Worm (Caenorhabditis elegans) whole organism, mixed stage, embryonic: Measurements from ENCODE around the gene slc-25A18.1.

Experiments used
- M03D4.4 ChIP-seq: sonication (generic microtip); optimal IDR thresholded peaks from 2 replicates; lab custom pipeline; 2017; ENCODE audit warnings: mild to moderate bottlenecking, missing genetic modification characterization, missing compliant biosample characterization
- bed-3 ChIP-seq: fragments of 200-800 bp; sonication (Bioruptor generic); optimal IDR thresholded peaks from 3 replicates; lab custom pipeline; 2018; ENCODE audit warnings: mild to moderate bottlenecking, missing genetic modification characterization, moderate library complexity, missing compliant biosample characterization
- blmp-1 ChIP-seq: fragments of 150-350 bp; optimal IDR thresholded peaks from 2 replicates; lab custom pipeline; 2014; ENCODE audit warnings: missing biosample characterization, missing genetic modification characterization
- ceh-39 ChIP-seq: fragments of 150-350 bp; optimal IDR thresholded peaks from 2 replicates; lab custom pipeline; 2014; ENCODE audit warnings: missing biosample characterization, missing genetic modification characterization
- ceh-43 ChIP-seq: fragments of 200-800 bp; sonication (Bioruptor generic); optimal IDR thresholded peaks from 2 replicates; lab custom pipeline; 2018; ENCODE audit warnings: mild to moderate bottlenecking, missing genetic modification characterization, moderate library complexity, missing compliant biosample characterization
- ceh-83 ChIP-seq: fragments of 200-800 bp; sonication (Bioruptor generic); optimal IDR thresholded peaks from 2 replicates; lab custom pipeline; 2018; ENCODE audit warnings: mild to moderate bottlenecking, missing genetic modification characterization, missing compliant biosample characterization
- ces-1 ChIP-seq: fragments of 150-350 bp; optimal IDR thresholded peaks from 2 replicates; lab custom pipeline; 2014; ENCODE audit warnings: missing biosample characterization, missing genetic modification reagents, missing genetic modification characterization
- cnd-1 ChIP-seq: fragments of 200-800 bp; sonication (Bioruptor generic); optimal IDR thresholded peaks from 2 replicates; lab custom pipeline; 2018; ENCODE audit warnings: mild to moderate bottlenecking, missing genetic modification characterization, missing compliant biosample characterization
- drap-1 ChIP-seq: fragments of 200-800 bp; sonication (Bioruptor generic); optimal IDR thresholded peaks from 3 replicates; lab custom pipeline; 2018; ENCODE audit warnings: mild to moderate bottlenecking, missing genetic modification characterization, missing compliant biosample characterization
- elt-1 ChIP-seq: sonication (generic microtip); optimal IDR thresholded peaks from 2 replicates; lab custom pipeline; 2017; ENCODE audit warnings: missing genetic modification characterization, mild to moderate bottlenecking, missing compliant biosample characterization, antibody characterized with exemption, moderate library complexity, borderline replicate concordance; ENCODE audit not compliant: insufficient read depth
- elt-3 ChIP-seq: fragments of 150-350 bp; optimal IDR thresholded peaks from 2 replicates; lab custom pipeline; 2014; ENCODE audit warnings: missing biosample characterization, missing genetic modification characterization
- ham-2 ChIP-seq: fragments of 200-800 bp; sonication (Bioruptor generic); optimal IDR thresholded peaks from 2 replicates; lab custom pipeline; 2018; ENCODE audit warnings: mild to moderate bottlenecking, missing genetic modification characterization, missing compliant biosample characterization
- hlh-1 ChIP-seq: fragments of 150-350 bp; optimal IDR thresholded peaks from 2 replicates; lab custom pipeline; 2014; ENCODE audit warnings: missing biosample characterization, missing genetic modification reagents, missing genetic modification characterization
- lin-13 ChIP-seq: fragments of 150-350 bp; optimal IDR thresholded peaks from 2 replicates; lab custom pipeline; 2014; ENCODE audit warnings: missing biosample characterization, missing genetic modification characterization
- lin-32 ChIP-seq: fragments of 200-800 bp; sonication (Bioruptor generic); optimal IDR thresholded peaks from 2 replicates; lab custom pipeline; 2018; ENCODE audit warnings: mild to moderate bottlenecking, missing genetic modification characterization, missing compliant biosample characterization
- lsy-2 ChIP-seq: fragments of 150-350 bp; optimal IDR thresholded peaks from 2 replicates; lab custom pipeline; 2014; ENCODE audit warnings: missing biosample characterization, missing genetic modification characterization
- mab-5 ChIP-seq: fragments of 150-350 bp; optimal IDR thresholded peaks from 2 replicates; lab custom pipeline; 2014; ENCODE audit warnings: missing biosample characterization, missing genetic modification characterization
- mls-2 ChIP-seq: sonication (generic microtip); optimal IDR thresholded peaks from 2 replicates; lab custom pipeline; 2016; ENCODE audit warnings: mild to moderate bottlenecking, missing genetic modification characterization, moderate library complexity, missing compliant biosample characterization
- nhr-12 ChIP-seq: fragments of 150-350 bp; optimal IDR thresholded peaks from 2 replicates; lab custom pipeline; 2014; ENCODE audit warnings: missing biosample characterization, missing genetic modification characterization
- nhr-2 ChIP-seq: fragments of 150-350 bp; optimal IDR thresholded peaks from 2 replicates; lab custom pipeline; 2014; ENCODE audit warnings: missing biosample characterization, missing genetic modification characterization
- nhr-237 ChIP-seq: fragments of 150-350 bp; optimal IDR thresholded peaks from 2 replicates; lab custom pipeline; 2014; ENCODE audit warnings: missing biosample characterization, missing genetic modification characterization
- nhr-28 ChIP-seq: fragments of 150-350 bp; optimal IDR thresholded peaks from 2 replicates; lab custom pipeline; 2014; ENCODE audit warnings: missing biosample characterization, missing genetic modification characterization
- nhr-76 ChIP-seq: sonication (generic microtip); optimal IDR thresholded peaks from 2 replicates; lab custom pipeline; 2017; ENCODE audit warnings: missing biosample characterization, missing genetic modification characterization
- pha-4 ChIP-seq: fragments of 150-350 bp; optimal IDR thresholded peaks from 2 replicates; lab custom pipeline; 2018; ENCODE audit warnings: missing biosample characterization, missing genetic modification reagents, missing genetic modification characterization
- sem-2 ChIP-seq: fragments of 200-800 bp; sonication (Bioruptor generic); optimal IDR thresholded peaks from 2 replicates; lab custom pipeline; 2018; ENCODE audit warnings: mild to moderate bottlenecking, missing genetic modification characterization, missing compliant biosample characterization
- snpc-4 ChIP-seq: fragments of 150-350 bp; optimal IDR thresholded peaks from 2 replicates; lab custom pipeline; 2014; ENCODE audit warnings: missing biosample characterization, missing genetic modification characterization
- sptf-1 ChIP-seq: sonication (generic microtip); optimal IDR thresholded peaks from 2 replicates; lab custom pipeline; 2017; ENCODE audit warnings: mild to moderate bottlenecking, missing genetic modification characterization, moderate library complexity, missing compliant biosample characterization
- tbx-8 ChIP-seq: fragments of 200-800 bp; sonication (Bioruptor generic); optimal IDR thresholded peaks from 2 replicates; lab custom pipeline; 2018; ENCODE audit warnings: mild to moderate bottlenecking, missing genetic modification characterization, moderate library complexity, missing compliant biosample characterization
- unc-120 ChIP-seq: sonication (generic microtip); optimal IDR thresholded peaks from 2 replicates; lab custom pipeline; 2017; ENCODE audit warnings: missing genetic modification characterization, missing compliant biosample characterization; ENCODE audit not compliant: poor library complexity, severe bottlenecking
- unc-39 ChIP-seq: fragments of 150-350 bp; optimal IDR thresholded peaks from 2 replicates; lab custom pipeline; 2014; ENCODE audit warnings: missing biosample characterization, missing genetic modification characterization
- unc-62 ChIP-seq: fragments of 150-350 bp; optimal IDR thresholded peaks from 2 replicates; lab custom pipeline; 2014; ENCODE audit warnings: missing biosample characterization, missing genetic modification reagents, missing genetic modification characterization
- zip-8 ChIP-seq: fragments of 150-350 bp; optimal IDR thresholded peaks from 2 replicates; lab custom pipeline; 2014; ENCODE audit warnings: missing biosample characterization, missing genetic modification characterization
- ztf-11 ChIP-seq: fragments of 150-350 bp; optimal IDR thresholded peaks from 2 replicates; lab custom pipeline; 2014; ENCODE audit warnings: missing biosample characterization, missing genetic modification characterization

The slc-25A18.1 gene

DNA sequence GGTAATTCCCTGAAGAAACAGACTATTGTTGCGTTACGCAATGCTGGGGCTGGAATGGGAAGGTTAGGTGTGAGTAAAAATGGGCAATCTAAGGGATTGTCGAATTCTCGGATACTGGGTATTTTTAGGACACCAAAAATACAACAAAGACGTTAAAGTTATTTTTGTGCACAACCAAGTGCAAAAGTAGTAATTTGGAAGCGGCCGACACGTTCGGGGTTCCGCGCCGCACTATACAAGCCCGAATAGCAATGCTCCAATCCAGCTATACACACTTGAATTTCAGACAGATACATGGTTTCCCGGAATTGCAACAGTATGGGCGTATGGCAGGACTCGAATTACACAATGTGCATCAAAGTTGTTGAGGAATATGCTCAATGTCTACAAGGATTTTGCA is 24.3 kb upstream of the slc-25A18.1 start:
- no peak for TF ChIP-seq lin-32 (GFP tag; lab: Kevin White, UChicago)
- no peak for TF ChIP-seq zip-8 (tag; lab: Kevin White, UChicago)
- TF ChIP-seq drap-1: no peak

- no peak for TF ChIP-seq nhr-12 (tag; lab: Kevin White, UChicago)
- no peak for TF ChIP-seq lin-32 (GFP tag; lab: Kevin White, UChicago)
- no peak for TF ChIP-seq unc-62 (GFP tag; lab: Kevin White, UChicago)
- no peak for TF ChIP-seq ceh-43 (GFP tag; lab: Kevin White, UChicago)
Observed at ce11 chrX:15027566-15027965, 23.8 kb upstream of the slc-25A18.1 start.

DNA sequence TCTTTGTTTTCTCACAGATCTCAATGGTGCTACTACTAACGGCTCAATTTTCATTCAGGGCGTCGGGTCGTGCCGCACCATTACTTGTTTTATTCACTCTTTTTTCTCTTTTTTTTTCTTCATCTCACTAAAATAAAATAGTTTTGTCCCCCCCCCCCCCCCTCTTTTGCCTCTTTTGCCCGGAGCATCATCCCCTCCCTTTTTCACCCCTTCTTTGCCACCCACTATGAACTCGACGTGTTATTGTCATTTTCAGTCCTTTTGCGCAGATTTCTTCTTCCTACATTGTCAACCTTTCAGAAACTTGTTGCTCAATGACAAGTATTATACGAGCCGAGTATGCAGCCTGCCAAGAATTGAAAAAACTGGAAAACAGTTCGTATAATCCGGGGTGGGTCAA is 22.3 kb upstream of the slc-25A18.1 start, which contains the start of gene seb-3:
Gene seb-3, plus strand, starts transcription at position 301 of the 400 bp plus-strand sequence.
- TF ChIP-seq ham-2 (GFP tag; lab: Kevin White, UChicago) (no peak), lin-13 (tag; lab: Kevin White, UChicago) (no peak), sem-2 (GFP tag; lab: Kevin White, UChicago) (no peak), nhr-76 (tag; lab: Kevin White, UChicago) (no peak), nhr-12 (tag; lab: Kevin White, UChicago) (no peak), nhr-2 (no peak), tbx-8 (no peak), ces-1 (no peak), unc-39 (no peak), lsy-2 (tag; lab: Kevin White, UChicago) (no peak)

- TF ChIP-seq ceh-39 (tag; lab: Kevin White, UChicago): no peak
- TF ChIP-seq sptf-1: peak; percentile 7
- no peak for TF ChIP-seq mls-2 (tag; lab: Kevin White, UChicago)
Observed at ce11 chrX:15016102-15016501, 12.4 kb upstream of the slc-25A18.1 start.

ce11 chrX:15013941-15014453 is 10.3 kb upstream of the slc-25A18.1 start:
- TF ChIP-seq pha-4 (tag; lab: Kevin White, UChicago) (no peak), tbx-8 (no peak), ceh-39 (tag; lab: Kevin White, UChicago) (no peak), cnd-1 (tag; lab: Kevin White, UChicago) (no peak), snpc-4 (tag; lab: Kevin White, UChicago) (no peak), hlh-1 (tag; lab: Kevin White, UChicago) (peak; percentile 95), ces-1 (no peak), unc-62 (GFP tag; lab: Kevin White, UChicago) (peak; percentile 77), nhr-237 (tag; lab: Kevin White, UChicago) (no peak), nhr-12 (tag; lab: Kevin White, UChicago) (no peak), elt-3 (no peak), nhr-28 (tag; lab: Kevin White, UChicago) (no peak), bed-3 (no peak), ham-2 (GFP tag; lab: Kevin White, UChicago) (no peak), unc-39 (no peak), mls-2 (tag; lab: Kevin White, UChicago) (no peak), elt-1 (tag; lab: Kevin White, UChicago) (no peak), blmp-1 (no peak), mab-5 (tag; lab: Kevin White, UChicago) (no peak), sem-2 (GFP tag; lab: Kevin White, UChicago) (no peak), M03D4.4 (tag; lab: Kevin White, UChicago) (no peak), zip-8 (tag; lab: Kevin White, UChicago) (no peak), unc-120 (tag; lab: Kevin White, UChicago) (peak; percentile 72), ceh-83 (GFP tag; lab: Kevin White, UChicago) (no peak), nhr-76 (tag; lab: Kevin White, UChicago) (no peak), ztf-11 (tag; lab: Kevin White, UChicago) (no peak)
